Fruit fly (Drosophila melanogaster) whole organism, embryonic: Measurements from ENCODE around the gene ATPsynB.

Experiments used
- B-H1 ChIP-seq: fragments of 200-800 bp; sonication (Bioruptor generic); IDR thresholded peaks from 3 replicates; pipeline ENCODE4 v1.3.6; 2022; ENCODE audit warnings: missing biosample characterization, missing genetic modification characterization
- B-H2 ChIP-seq: fragments of 200-800 bp; sonication (Bioruptor generic); optimal IDR thresholded peaks from 2 replicates; lab custom pipeline; 2018; ENCODE audit warnings: missing biosample characterization, mild to moderate bottlenecking, missing genetic modification characterization
- CG10979 ChIP-seq: fragments of 200-800 bp; sonication (Bioruptor generic); optimal IDR thresholded peaks from 2 replicates; lab custom pipeline; 2018; ENCODE audit warnings: missing biosample characterization, mild to moderate bottlenecking, missing genetic modification characterization, moderate library complexity
- CG12071 ChIP-seq: fragments of 200-800 bp; sonication (Bioruptor generic); optimal IDR thresholded peaks from 3 replicates; lab custom pipeline; 2018; ENCODE audit warnings: missing biosample characterization, mild to moderate bottlenecking, missing genetic modification characterization
- CG12155 ChIP-seq: fragments of 200-800 bp; sonication (Bioruptor generic); optimal IDR thresholded peaks from 3 replicates; lab custom pipeline; 2016; ENCODE audit warnings: missing biosample characterization, missing genetic modification characterization
- CG13424 ChIP-seq: fragments of 200-800 bp; sonication (Bioruptor generic); optimal IDR thresholded peaks from 2 replicates; lab custom pipeline; 2019; ENCODE audit warnings: missing biosample characterization, mild to moderate bottlenecking, missing genetic modification characterization, moderate library complexity
- CG15514 ChIP-seq: fragments of 200-800 bp; sonication (Bioruptor generic); optimal IDR thresholded peaks from 3 replicates; lab custom pipeline; 2017; ENCODE audit warnings: missing biosample characterization, missing genetic modification characterization, mild to moderate bottlenecking, moderate library complexity, missing genetic modification reagents
- CG16813 ChIP-seq: fragments of 200-800 bp; sonication (Bioruptor generic); IDR thresholded peaks from 3 replicates; pipeline ENCODE4 v1.3.6; 2022; ENCODE audit warnings: missing biosample characterization, missing genetic modification characterization; ENCODE audit not compliant: partially characterized antibody
- CG17186 ChIP-seq: fragments of 200-800 bp; sonication (Bioruptor generic); optimal IDR thresholded peaks from 3 replicates; lab custom pipeline; 2017; ENCODE audit warnings: missing biosample characterization, missing genetic modification reagents, missing genetic modification characterization
- CG17568 ChIP-seq: fragments of 200-800 bp; sonication (Bioruptor generic); optimal IDR thresholded peaks from 2 replicates; lab custom pipeline; 2018; ENCODE audit warnings: missing biosample characterization, mild to moderate bottlenecking, missing genetic modification characterization, moderate library complexity
- CG18599 ChIP-seq: fragments of 200-800 bp; sonication (Bioruptor generic); optimal IDR thresholded peaks from 3 replicates; lab custom pipeline; 2017; ENCODE audit warnings: missing biosample characterization, missing genetic modification characterization, mild to moderate bottlenecking, moderate library complexity, missing genetic modification reagents
- CG30403 ChIP-seq: fragments of 200-800 bp; sonication (Bioruptor generic); optimal IDR thresholded peaks from 3 replicates; lab custom pipeline; 2016; ENCODE audit warnings: missing biosample characterization, missing genetic modification characterization
- CG4328 ChIP-seq: fragments of 200-800 bp; sonication (Bioruptor generic); optimal IDR thresholded peaks from 3 replicates; lab custom pipeline; 2017; ENCODE audit warnings: missing biosample characterization, missing genetic modification reagents, missing genetic modification characterization
- CG6175 ChIP-seq: fragments of 200-800 bp; sonication (Bioruptor generic); IDR thresholded peaks from 3 replicates; pipeline ENCODE4 v1.3.6; 2022; ENCODE audit warnings: missing biosample characterization, missing genetic modification characterization
- CG6654 ChIP-seq: fragments of 200-800 bp; sonication (Bioruptor generic); optimal IDR thresholded peaks from 2 replicates; lab custom pipeline; 2017; ENCODE audit warnings: missing biosample characterization, mild to moderate bottlenecking, missing genetic modification characterization
- CG6765 ChIP-seq: fragments of 200-800 bp; sonication (Bioruptor generic); optimal IDR thresholded peaks from 3 replicates; lab custom pipeline; 2017; ENCODE audit warnings: missing biosample characterization, mild to moderate bottlenecking, missing genetic modification characterization
- CG7786 ChIP-seq: fragments of 200-800 bp; sonication (Bioruptor generic); optimal IDR thresholded peaks from 2 replicates; lab custom pipeline; 2016; ENCODE audit warnings: missing biosample characterization, missing genetic modification characterization
- CG8478 ChIP-seq: fragments of >200 bp; optimal IDR thresholded peaks from 2 replicates; lab custom pipeline; 2018
- CG9215 ChIP-seq: fragments of 200-800 bp; sonication (Bioruptor generic); IDR thresholded peaks from 2 replicates; pipeline ENCODE4 v1.3.6; 2022; ENCODE audit warnings: missing biosample characterization, missing genetic modification characterization
- Elba2 ChIP-seq: fragments of 200-800 bp; sonication (Bioruptor generic); optimal IDR thresholded peaks from 3 replicates; lab custom pipeline; 2016; ENCODE audit warnings: missing biosample characterization, missing genetic modification characterization
- Ets65A ChIP-seq: fragments of 200-800 bp; sonication (Bioruptor generic); peaks from one replicate; lab custom pipeline; 2016; ENCODE audit warnings: missing biosample characterization, missing genetic modification characterization
- HLHmδ ChIP-seq: fragments of 200-800 bp; sonication (Bioruptor generic); optimal IDR thresholded peaks from 2 replicates; lab custom pipeline; 2018; ENCODE audit warnings: missing biosample characterization, mild to moderate bottlenecking, missing genetic modification characterization, moderate library complexity
- Hmr ChIP-seq: fragments of 200-800 bp; sonication (Bioruptor generic); optimal IDR thresholded peaks from 3 replicates; lab custom pipeline; 2017; ENCODE audit warnings: mild to moderate bottlenecking, missing biosample characterization, missing genetic modification reagents, missing genetic modification characterization
- MBD-R2 ChIP-seq: fragments of 200-800 bp; sonication (Bioruptor generic); IDR thresholded peaks from 2 replicates; pipeline ENCODE4 v1.3.6; 2022; ENCODE audit warnings: missing biosample characterization, missing genetic modification characterization
- Med ChIP-seq: fragments of 200-800 bp; sonication (Bioruptor generic); peaks from one replicate; lab custom pipeline; 2016; ENCODE audit warnings: missing biosample characterization, missing genetic modification characterization, mild to moderate bottlenecking, inconsistent platforms, moderate library complexity
- Mrtf ChIP-seq: fragments of 200-800 bp; sonication (Bioruptor generic); IDR thresholded peaks from 3 replicates; pipeline ENCODE4 v1.3.6; 2022; ENCODE audit warnings: missing biosample characterization, missing genetic modification characterization
- Opbp ChIP-seq: fragments of 200-800 bp; sonication (Bioruptor generic); IDR thresholded peaks from 3 replicates; pipeline ENCODE4 v1.3.6; 2022; ENCODE audit warnings: missing biosample characterization, missing genetic modification characterization; ENCODE audit not compliant: partially characterized antibody
- PHDP ChIP-seq: fragments of 200-800 bp; sonication (Bioruptor generic); optimal IDR thresholded peaks from 3 replicates; lab custom pipeline; 2018; ENCODE audit warnings: missing biosample characterization, mild to moderate bottlenecking, missing genetic modification characterization, moderate library complexity
- Poxn ChIP-seq: fragments of 200-800 bp; sonication (Bioruptor generic); IDR thresholded peaks from 2 replicates; pipeline ENCODE4 v1.3.6; 2022; ENCODE audit warnings: missing biosample characterization, missing genetic modification characterization
- Spps ChIP-seq: fragments of 200-800 bp; sonication (Bioruptor generic); optimal IDR thresholded peaks from 2 replicates; lab custom pipeline; 2018; ENCODE audit warnings: missing biosample characterization, mild to moderate bottlenecking, missing genetic modification characterization
- Sry-δ ChIP-seq: fragments of 200-800 bp; sonication (Bioruptor generic); optimal IDR thresholded peaks from 2 replicates; lab custom pipeline; 2016; ENCODE audit warnings: missing biosample characterization, missing genetic modification characterization
- Stat92E ChIP-seq, 3 experiments: fragments of >200 bp in 2 of 3; fragments of 200-800 bp in 1 of 3; sonication (Bioruptor generic) in 1 of 3; optimal IDR thresholded peaks; 2 replicates each; lab custom pipeline; 2017 to 2019; ENCODE audit warnings: missing biosample characterization in 3 of 3, missing genetic modification characterization in 3 of 3, mild to moderate bottlenecking in 1 of 3, moderate library complexity in 1 of 3
- Vsx1 ChIP-seq: fragments of 200-800 bp; sonication (Bioruptor generic); optimal IDR thresholded peaks from 2 replicates; lab custom pipeline; 2017; ENCODE audit warnings: missing biosample characterization, mild to moderate bottlenecking, missing genetic modification characterization, missing genetic modification reagents
- bowl ChIP-seq: fragments of 200-800 bp; sonication (Bioruptor generic); IDR thresholded peaks from 2 replicates; pipeline ENCODE4 v1.3.6; 2022; ENCODE audit warnings: missing biosample characterization, missing genetic modification characterization
- cg ChIP-seq: fragments of 200-800 bp; sonication (Bioruptor generic); optimal IDR thresholded peaks from 3 replicates; lab custom pipeline; 2019; ENCODE audit warnings: missing biosample characterization, mild to moderate bottlenecking, missing genetic modification characterization, moderate library complexity
- chn ChIP-seq: fragments of 200-800 bp; sonication (Bioruptor generic); optimal IDR thresholded peaks from 2 replicates; lab custom pipeline; 2016; ENCODE audit warnings: missing biosample characterization, missing genetic modification characterization
- fd64A ChIP-seq: fragments of 200-800 bp; sonication (Bioruptor generic); optimal IDR thresholded peaks from 3 replicates; lab custom pipeline; 2018; ENCODE audit warnings: missing biosample characterization, mild to moderate bottlenecking, missing genetic modification characterization
- ftz-f1 ChIP-seq: fragments of 200-800 bp; sonication (Bioruptor generic); optimal IDR thresholded peaks from 2 replicates; lab custom pipeline; 2016; ENCODE audit warnings: missing biosample characterization, missing genetic modification characterization
- gcm2 ChIP-seq: fragments of 200-800 bp; sonication (Bioruptor generic); optimal IDR thresholded peaks from 2 replicates; lab custom pipeline; 2016; ENCODE audit warnings: missing biosample characterization, missing genetic modification characterization
- gfzf ChIP-seq: fragments of 200-800 bp; sonication (Bioruptor generic); optimal IDR thresholded peaks from 2 replicates; lab custom pipeline; 2016; ENCODE audit warnings: missing biosample characterization, mild to moderate bottlenecking, missing genetic modification characterization, moderate library complexity
- grau ChIP-seq: fragments of 200-800 bp; optimal IDR thresholded peaks from 3 replicates; lab custom pipeline; 2019; ENCODE audit warnings: missing biosample characterization, mild to moderate bottlenecking, missing genetic modification characterization, moderate library complexity
- ham ChIP-seq: fragments of 200-800 bp; sonication (Bioruptor generic); IDR thresholded peaks from 2 replicates; pipeline ENCODE4 v1.3.6; 2022; ENCODE audit warnings: missing biosample characterization, missing genetic modification characterization
- jumu ChIP-seq: fragments of 200-800 bp; sonication (Bioruptor generic); optimal IDR thresholded peaks from 3 replicates; lab custom pipeline; 2016; ENCODE audit warnings: missing biosample characterization, missing genetic modification characterization
- lilli ChIP-seq: fragments of 200-800 bp; sonication (Bioruptor generic); optimal IDR thresholded peaks from 3 replicates; lab custom pipeline; 2016; ENCODE audit warnings: missing biosample characterization, missing genetic modification characterization
- pita ChIP-seq: fragments of 200-800 bp; sonication (Bioruptor generic); optimal IDR thresholded peaks from 2 replicates; lab custom pipeline; 2017; ENCODE audit warnings: missing biosample characterization, mild to moderate bottlenecking, missing genetic modification characterization
- sd ChIP-seq: fragments of 200-800 bp; sonication (Bioruptor generic); optimal IDR thresholded peaks from 3 replicates; lab custom pipeline; 2018; ENCODE audit warnings: missing biosample characterization, mild to moderate bottlenecking, missing genetic modification characterization, moderate library complexity
- tna ChIP-seq: fragments of 200-800 bp; sonication (Bioruptor generic); IDR thresholded peaks from 2 replicates; pipeline ENCODE4 v1.3.6; 2022; ENCODE audit warnings: missing biosample characterization, missing genetic modification characterization; ENCODE audit not compliant: partially characterized antibody
- trem ChIP-seq: fragments of 200-800 bp; optimal IDR thresholded peaks from 3 replicates; lab custom pipeline; 2019; ENCODE audit warnings: missing biosample characterization, mild to moderate bottlenecking, missing genetic modification characterization, moderate library complexity
- unpg ChIP-seq: fragments of 200-800 bp; sonication (Bioruptor generic); optimal IDR thresholded peaks from 3 replicates; lab custom pipeline; 2018; ENCODE audit warnings: missing biosample characterization, mild to moderate bottlenecking, missing genetic modification characterization, moderate library complexity
- vfl ChIP-seq: fragments of 200-800 bp; sonication (Bioruptor generic); optimal IDR thresholded peaks from 2 replicates; lab custom pipeline; 2016; ENCODE audit warnings: missing biosample characterization, missing genetic modification characterization

The ATPsynB gene

DNA sequence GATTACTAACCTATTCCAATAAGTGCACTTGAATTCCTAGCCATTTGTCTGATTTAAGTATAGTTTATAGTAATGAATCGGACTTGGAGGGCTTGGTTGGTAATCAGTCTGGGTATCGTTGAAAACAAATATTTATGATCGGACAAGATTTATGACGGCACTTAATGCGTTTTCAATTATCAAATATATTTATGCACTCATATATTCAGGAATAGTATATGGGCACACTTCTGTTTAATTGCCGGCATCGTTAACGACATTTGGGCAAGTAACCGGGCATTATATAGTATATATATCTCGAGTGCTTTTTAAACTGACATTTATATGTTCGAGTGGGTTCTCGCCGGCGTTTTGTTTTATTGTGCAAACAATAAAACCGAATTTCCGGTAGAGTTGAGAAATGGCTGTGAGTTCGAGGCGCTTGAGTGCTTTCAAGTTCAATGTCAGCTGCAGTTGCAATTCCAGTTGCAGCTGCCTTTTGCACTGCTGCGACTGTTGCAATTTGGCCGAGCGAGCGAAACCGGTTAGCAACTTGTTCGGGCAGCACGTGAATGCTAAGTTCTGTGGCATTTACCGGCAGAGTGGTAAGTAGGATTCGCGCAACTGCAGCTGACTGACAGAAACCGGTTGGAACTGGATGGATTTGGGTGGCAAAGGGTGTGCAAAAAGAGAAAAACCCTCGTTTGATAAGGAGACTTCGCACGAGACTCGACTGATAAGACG is 38.0 kb downstream of the ATPsynB start (continued):
- no peak for TF ChIP-seq CG12155
- peak; percentile 33 for TF ChIP-seq PHDP
- TF ChIP-seq pita (GFP tag; lab: Kevin White, UChicago): no peak
- TF ChIP-seq CG17186 (GFP tag; lab: Kevin White, UChicago): no peak
- TF ChIP-seq HLHmδ (GFP tag; lab: Kevin White, UChicago): no peak
- TF ChIP-seq CG16813 (GFP tag; lab: Robert Waterston, UW): no peak
- peak; percentile 40 for TF ChIP-seq Med (GFP tag; lab: Kevin White, UChicago)
- no peak for TF ChIP-seq CG10979 (tag; lab: Kevin White, UChicago)
- TF ChIP-seq Stat92E (GFP tag; optimal IDR thresholded peaks at IDR 0.05; lab: Kevin White, UChicago): no peak
- no peak for TF ChIP-seq vfl
- TF ChIP-seq CG18599 (GFP tag; lab: Kevin White, UChicago): no peak
- no peak for TF ChIP-seq CG6654 (GFP tag; lab: Kevin White, UChicago)
- no peak for TF ChIP-seq bowl (GFP tag; lab: Robert Waterston, UW)
- TF ChIP-seq gfzf (GFP tag; lab: Kevin White, UChicago): no peak
- peak; percentile 15 for TF ChIP-seq CG12071 (GFP tag; lab: Kevin White, UChicago)
- TF ChIP-seq CG6175: no peak
- TF ChIP-seq CG7786: no peak
- no peak for TF ChIP-seq CG30403
- TF ChIP-seq Hmr (GFP tag; lab: Kevin White, UChicago): no peak
- TF ChIP-seq grau (tag; lab: Kevin White, UChicago): no peak
- TF ChIP-seq Spps (tag; lab: Kevin White, UChicago): no peak
- TF ChIP-seq CG13424 (tag; lab: Kevin White, UChicago): no peak
- TF ChIP-seq CG9215: no peak
- TF ChIP-seq ham: no peak
- TF ChIP-seq CG8478 (lab: Kevin White, UChicago): no peak
- TF ChIP-seq CG17568 (GFP tag; lab: Kevin White, UChicago): peak; percentile 17
- no peak for TF ChIP-seq Opbp (GFP tag; lab: Robert Waterston, UW)
- TF ChIP-seq ftz-f1 (GFP tag; lab: Kevin White, UChicago): no peak
- TF ChIP-seq jumu (GFP tag; lab: Kevin White, UChicago): no peak
- TF ChIP-seq B-H2 (GFP tag; lab: Kevin White, UChicago): peak; percentile 5
- no peak for TF ChIP-seq chn (GFP tag; lab: Kevin White, UChicago)
- no peak for TF ChIP-seq Sry-δ
- TF ChIP-seq tna (GFP tag; lab: Robert Waterston, UW): no peak
- TF ChIP-seq B-H1 (GFP tag; lab: Robert Waterston, UW): no peak
- TF ChIP-seq unpg: peak; percentile 0
- no peak for TF ChIP-seq Elba2 (GFP tag; lab: Kevin White, UChicago)
- TF ChIP-seq cg: no peak
- no peak for TF ChIP-seq MBD-R2 (GFP tag; lab: Robert Waterston, UW)
- peak; percentile 0 for TF ChIP-seq CG6765
- no peak for TF ChIP-seq Mrtf (GFP tag; lab: Robert Waterston, UW)
- no peak for TF ChIP-seq Ets65A (GFP tag; lab: Kevin White, UChicago)
- no peak for TF ChIP-seq fd64A
- TF ChIP-seq CG15514 (GFP tag; lab: Kevin White, UChicago): no peak
- TF ChIP-seq sd (tag; lab: Kevin White, UChicago): peak; percentile 25
- no peak for TF ChIP-seq Vsx1 (GFP tag; lab: Kevin White, UChicago)
- TF ChIP-seq CG4328 (GFP tag; lab: Kevin White, UChicago): no peak
- TF ChIP-seq Poxn (GFP tag; lab: Robert Waterston, UW): no peak
- TF ChIP-seq trem: no peak
- no peak for TF ChIP-seq lilli (GFP tag; lab: Kevin White, UChicago)
- no peak for TF ChIP-seq gcm2 (GFP tag; lab: Kevin White, UChicago)
